Worm (Caenorhabditis elegans): ENCODE data around the gene F54D8.6.

The F54D8.6 gene

DNA sequence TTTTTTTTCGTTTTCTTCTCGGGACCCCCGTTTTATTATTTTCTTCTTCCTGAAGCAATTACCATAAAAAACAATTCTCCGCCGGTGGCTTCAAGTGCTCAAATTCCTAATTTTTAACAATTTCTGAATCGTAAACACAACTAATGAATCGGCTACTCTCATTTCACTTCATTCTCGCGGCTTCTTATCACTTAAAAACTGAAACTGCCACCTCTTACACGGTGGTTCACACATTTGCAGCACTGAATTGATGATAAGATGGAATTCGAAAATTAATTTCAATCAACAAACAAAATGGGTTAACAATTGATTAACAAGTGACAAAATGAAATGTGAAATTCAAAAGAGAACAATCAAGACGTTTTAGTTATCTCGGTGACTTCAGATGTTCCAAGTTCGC lies 34.3 kb downstream of the F54D8.6 start:
- no peak for TF ChIP-seq aptf-2 (GFP tag; conservative IDR thresholded peaks at IDR 0.05)
- no peak for TF ChIP-seq ztf-18 (tag; optimal IDR thresholded peaks at IDR 0.05)
- TF ChIP-seq rcor-1 (GFP tag; IDR thresholded peaks at IDR 0.05): no peak
- TF ChIP-seq snpc-4 (GFP tag; optimal IDR thresholded peaks at IDR 0.05): no peak
- TF ChIP-seq snpc-4 (tag; optimal IDR thresholded peaks at IDR 0.05): no peak
- no peak for TF ChIP-seq attf-3 (GFP tag; conservative IDR thresholded peaks at IDR 0.05)
- no peak for TF ChIP-seq ccch-3 (GFP tag; optimal IDR thresholded peaks at IDR 0.05)
- TF ChIP-seq hrde-1 (tag; optimal IDR thresholded peaks at IDR 0.05; ENCODE audit: borderline replicate concordance): no peak
- no peak for TF ChIP-seq pbrm-1 (GFP tag; IDR thresholded peaks at IDR 0.05)
- TF ChIP-seq F57A8.1 (GFP tag; optimal IDR thresholded peaks at IDR 0.05): no peak
- no peak for TF ChIP-seq ztf-25 (GFP tag; IDR thresholded peaks at IDR 0.05)
- no peak for TF ChIP-seq akir-1 (GFP tag; optimal IDR thresholded peaks at IDR 0.05)
- TF ChIP-seq nhr-80 (tag; optimal IDR thresholded peaks at IDR 0.05): peak; percentile 60
- TF ChIP-seq ekl-4 (GFP tag; IDR thresholded peaks at IDR 0.05): no peak
- TF ChIP-seq unc-130 (GFP tag; optimal IDR thresholded peaks at IDR 0.05): no peak
- TF ChIP-seq F55B11.4 (tag; optimal IDR thresholded peaks at IDR 0.05; ENCODE audit: borderline replicate concordance, insufficient read depth): no peak
- no peak for TF ChIP-seq ztf-6 (GFP tag; IDR thresholded peaks at IDR 0.05)
- TF ChIP-seq zfh-2 (GFP tag; conservative IDR thresholded peaks at IDR 0.05): no peak
- no peak for TF ChIP-seq ama-1 (optimal IDR thresholded peaks at IDR 0.05)
- peak in 1 of 2 experiments; percentile 35 for TF ChIP-seq ama-1 (GFP tag; optimal IDR thresholded peaks at IDR 0.05)

DNA sequence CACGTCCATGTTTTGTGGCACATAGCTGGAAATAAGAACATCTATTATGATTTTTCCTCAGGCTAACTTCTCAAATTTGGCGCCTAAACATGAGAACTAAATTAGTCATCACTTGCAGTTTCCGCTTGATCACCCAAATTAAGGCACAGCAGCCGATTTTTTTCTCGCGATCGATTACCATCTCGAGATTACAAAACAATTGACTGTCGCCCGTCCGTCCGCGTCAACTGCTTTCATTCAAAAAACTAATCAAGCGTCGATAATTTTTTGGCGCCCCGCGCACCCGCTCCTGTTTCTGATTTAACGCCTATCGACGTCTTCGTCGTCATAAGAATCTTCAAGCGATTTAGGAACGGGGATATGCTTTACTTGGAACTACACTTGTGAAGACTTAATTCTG lies 34.9 kb downstream of the F54D8.6 start:
- TF ChIP-seq bed-1 (GFP tag; IDR thresholded peaks at IDR 0.05) (no peak), lsl-1 (GFP tag; optimal IDR thresholded peaks at IDR 0.05) (no peak), madf-6 (GFP tag; IDR thresholded peaks at IDR 0.05) (no peak), rec-8 (tag; optimal IDR thresholded peaks at IDR 0.05) (no peak), ekl-4 (GFP tag; IDR thresholded peaks at IDR 0.05) (no peak), C06A6.2 (GFP tag; conservative IDR thresholded peaks at IDR 0.05) (no peak), cebp-2 (GFP tag; IDR thresholded peaks at IDR 0.05) (no peak), xnd-1 (tag; optimal IDR thresholded peaks at IDR 0.05) (no peak), F39B2.1 (GFP tag; IDR thresholded peaks at IDR 0.05) (no peak), ZK185.1 (tag; optimal IDR thresholded peaks at IDR 0.05; ENCODE audit: poor library complexity, severe bottlenecking) (no peak), tbp1 (GFP tag; optimal IDR thresholded peaks at IDR 0.05) (no peak), lin-40 (tag; optimal IDR thresholded peaks at IDR 0.05) (no peak), ztf-6 (GFP tag; IDR thresholded peaks at IDR 0.05) (no peak), F57A8.1 (GFP tag; optimal IDR thresholded peaks at IDR 0.05) (no peak), lin-26 (GFP tag; IDR thresholded peaks at IDR 0.05) (no peak), efl-1 (GFP tag; optimal IDR thresholded peaks at IDR 0.05) (no peak), rpc-1 (optimal IDR thresholded peaks at IDR 0.05) (no peak), rpc-1 (tag; optimal IDR thresholded peaks at IDR 0.05) (no peak), C17E4.6 (GFP tag; IDR thresholded peaks at IDR 0.05) (no peak)

DNA sequence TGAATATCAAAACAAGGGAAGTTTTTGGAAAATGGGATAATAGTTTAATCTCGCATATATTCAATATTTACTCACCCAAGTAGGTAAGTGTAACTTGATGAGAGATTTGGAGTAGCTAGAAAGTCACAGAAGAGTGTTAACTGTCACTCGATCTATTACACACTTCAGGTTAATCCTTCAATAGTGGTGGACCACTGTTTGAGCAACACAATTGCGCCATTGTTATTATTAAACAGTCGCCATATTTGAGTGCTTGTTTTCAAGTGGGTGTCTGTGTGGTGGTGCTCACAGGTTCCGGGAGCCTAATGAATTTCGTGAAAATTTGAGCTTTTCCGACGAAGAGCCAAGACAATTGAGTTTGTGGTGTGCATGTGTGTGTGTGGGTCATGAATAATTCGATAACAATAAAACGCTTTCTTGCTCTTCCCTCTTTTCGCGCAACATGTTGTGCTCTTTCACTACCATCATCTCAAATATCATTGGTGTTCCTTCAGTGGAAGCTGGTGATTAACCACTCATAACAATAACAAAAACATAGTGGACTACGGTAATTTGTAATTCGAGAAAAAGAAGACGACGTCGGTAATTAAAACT lies 36.3 kb downstream of the F54D8.6 start:
- no peak for TF ChIP-seq lin-26 (GFP tag; IDR thresholded peaks at IDR 0.05)
- TF ChIP-seq nhr-90 (tag; optimal IDR thresholded peaks at IDR 0.05): no peak
- TF ChIP-seq snpc-3.4 (tag; optimal IDR thresholded peaks at IDR 0.05): no peak
- TF ChIP-seq fkh-3 (tag; optimal IDR thresholded peaks at IDR 0.05): no peak
